Worm (Caenorhabditis elegans) whole organism, early embryonic: ENCODE data around the gene msd-2.

Experiments
- B0310.2 ChIP-seq: sonication (generic microtip); optimal IDR thresholded peaks from 2 replicates; lab custom pipeline; 2016; ENCODE audit warnings: mild to moderate bottlenecking, missing genetic modification characterization, missing compliant biosample characterization
- F13C5.2 ChIP-seq: sonication (generic microtip); optimal IDR thresholded peaks from 2 replicates; lab custom pipeline; 2017; ENCODE audit warnings: mild to moderate bottlenecking, missing genetic modification characterization, inconsistent platforms, missing compliant biosample characterization
- aly-1 ChIP-seq: sonication (generic microtip); optimal IDR thresholded peaks from 2 replicates; lab custom pipeline; 2016; ENCODE audit warnings: missing genetic modification characterization, missing compliant biosample characterization
- ama-1 ChIP-seq: fragments of 150-350 bp; optimal IDR thresholded peaks from 2 replicates; lab custom pipeline; 2014
- ceh-13 ChIP-seq: fragments of 200-800 bp; sonication (Bioruptor generic); optimal IDR thresholded peaks from 2 replicates; lab custom pipeline; 2018; ENCODE audit warnings: mild to moderate bottlenecking, missing genetic modification characterization, missing compliant biosample characterization
- ceh-36 ChIP-seq: sonication (generic microtip); optimal IDR thresholded peaks from 2 replicates; lab custom pipeline; 2016; ENCODE audit warnings: missing genetic modification characterization, inconsistent platforms, missing compliant biosample characterization
- ets-7 ChIP-seq: sonication (generic microtip); optimal IDR thresholded peaks from 2 replicates; lab custom pipeline; 2016; ENCODE audit warnings: missing genotype, missing genetic modification characterization, missing compliant biosample characterization
- flt-1 ChIP-seq: fragments of 200-800 bp; sonication (Bioruptor generic); IDR thresholded peaks from 2 replicates; pipeline ENCODE4 v1.3.6; 2022; ENCODE audit warnings: missing genetic modification characterization, missing compliant biosample characterization
- hmbx-1 ChIP-seq: sonication (generic microtip); optimal IDR thresholded peaks from 2 replicates; lab custom pipeline; 2016; ENCODE audit warnings: mild to moderate bottlenecking, missing genetic modification characterization, missing compliant biosample characterization
- hmg-4 ChIP-seq: fragments of 200-800 bp; sonication (Bioruptor generic); optimal IDR thresholded peaks from 2 replicates; lab custom pipeline; 2018; ENCODE audit warnings: mild to moderate bottlenecking, missing genetic modification characterization, missing compliant biosample characterization
- hnd-1 ChIP-seq: sonication (generic microtip); optimal IDR thresholded peaks from 2 replicates; lab custom pipeline; 2016; ENCODE audit warnings: missing genetic modification characterization, missing compliant biosample characterization
- pes-1 ChIP-seq: fragments of 200-800 bp; sonication (Bioruptor generic); IDR thresholded peaks from 2 replicates; pipeline ENCODE4 v1.3.6; 2022; ENCODE audit warnings: missing genetic modification reagents, missing genetic modification characterization, missing compliant biosample characterization
- scrt-1 ChIP-seq: fragments of 200-800 bp; sonication (Bioruptor generic); IDR thresholded peaks from 2 replicates; pipeline ENCODE4 v1.3.6; 2022; ENCODE audit warnings: missing genetic modification characterization, missing compliant biosample characterization
- sea-1 ChIP-seq: fragments of 200-800 bp; sonication (Bioruptor generic); conservative IDR thresholded peaks from 2 replicates; pipeline ENCODE4 v1.3.6; 2022; ENCODE audit warnings: missing genetic modification characterization, missing compliant biosample characterization
- tbx-11 ChIP-seq: fragments of 200-800 bp; sonication (Bioruptor generic); IDR thresholded peaks from 2 replicates; pipeline ENCODE4 v1.3.6; 2022; ENCODE audit warnings: missing genetic modification characterization, missing compliant biosample characterization
- tbx-37 ChIP-seq: fragments of 200-800 bp; sonication (Bioruptor generic); conservative IDR thresholded peaks from 2 replicates; pipeline ENCODE4 v1.3.6; 2022; ENCODE audit warnings: missing genetic modification reagents, missing genetic modification characterization, missing compliant biosample characterization
- tra-4 ChIP-seq: sonication (generic microtip); optimal IDR thresholded peaks from 2 replicates; lab custom pipeline; 2017; ENCODE audit warnings: missing genetic modification characterization, missing compliant biosample characterization

The msd-2 gene

ce11 chrIV:10021283-10021682 lies 7.6 kb upstream of the msd-2 start, which contains the start of gene F44D12.19:
TSS of gene F44D12.19 (plus strand) at chrIV:10021583.
- TF ChIP-seq F13C5.2 (tag; lab: Kevin White, UChicago) (no peak), ceh-13 (no peak), scrt-1 (no peak), ama-1 (no peak), aly-1 (tag; lab: Kevin White, UChicago) (no peak), tra-4 (tag; lab: Kevin White, UChicago) (no peak), hmg-4 (GFP tag; lab: Kevin White, UChicago) (no peak), B0310.2 (tag; lab: Kevin White, UChicago) (no peak), ceh-36 (tag; lab: Kevin White, UChicago) (no peak), tbx-37 (GFP tag; lab: Robert Waterston, UW) (no peak), ets-7 (tag; lab: Kevin White, UChicago) (no peak), hnd-1 (no peak)

ce11 chrIV:10022991-10023390 lies 5.9 kb upstream of the msd-2 start, which contains the start of gene F44D12.8:
TSS of gene F44D12.8 (plus strand) at chrIV:10023291.
- TF ChIP-seq tra-4 (tag; lab: Kevin White, UChicago): no peak
- TF ChIP-seq ceh-36 (tag; lab: Kevin White, UChicago): no peak
- no peak for TF ChIP-seq F13C5.2 (tag; lab: Kevin White, UChicago)
- no peak for TF ChIP-seq tbx-37 (GFP tag; lab: Robert Waterston, UW)
- no peak for TF ChIP-seq ama-1
- no peak for TF ChIP-seq flt-1 (GFP tag; lab: Robert Waterston, UW)
- no peak for TF ChIP-seq tbx-11 (GFP tag; lab: Robert Waterston, UW)
- no peak for TF ChIP-seq pes-1
- TF ChIP-seq scrt-1: no peak
- no peak for TF ChIP-seq hnd-1
- TF ChIP-seq ets-7 (tag; lab: Kevin White, UChicago): no peak
- no peak for TF ChIP-seq aly-1 (tag; lab: Kevin White, UChicago)
- no peak for TF ChIP-seq sea-1 (GFP tag; lab: Robert Waterston, UW)
- TF ChIP-seq hmbx-1 (tag; lab: Kevin White, UChicago): no peak
- no peak for TF ChIP-seq ceh-13
- no peak for TF ChIP-seq B0310.2 (tag; lab: Kevin White, UChicago)
- TF ChIP-seq hmg-4 (GFP tag; lab: Kevin White, UChicago): no peak

ce11 chrIV:10026129-10026528 lies 2.8 kb upstream of the msd-2 start:
- no peak for TF ChIP-seq F13C5.2 (tag; lab: Kevin White, UChicago)
- no peak for TF ChIP-seq hnd-1
- TF ChIP-seq sea-1 (GFP tag; lab: Robert Waterston, UW): no peak
- TF ChIP-seq ama-1: no peak
- TF ChIP-seq tbx-37 (GFP tag; lab: Robert Waterston, UW): no peak
- no peak for TF ChIP-seq ceh-36 (tag; lab: Kevin White, UChicago)
- TF ChIP-seq hmbx-1 (tag; lab: Kevin White, UChicago): no peak
- TF ChIP-seq aly-1 (tag; lab: Kevin White, UChicago): no peak
- no peak for TF ChIP-seq ceh-13
- TF ChIP-seq ets-7 (tag; lab: Kevin White, UChicago): no peak
- TF ChIP-seq tra-4 (tag; lab: Kevin White, UChicago): no peak
- TF ChIP-seq pes-1: no peak
- no peak for TF ChIP-seq scrt-1
- no peak for TF ChIP-seq flt-1 (GFP tag; lab: Robert Waterston, UW)
- no peak for TF ChIP-seq tbx-11 (GFP tag; lab: Robert Waterston, UW)
- no peak for TF ChIP-seq hmg-4 (GFP tag; lab: Kevin White, UChicago)

ce11 chrIV:10027566-10027965 lies 1.3 kb upstream of the msd-2 start, which contains the start of gene gipc-2:
TSS of gene gipc-2 (minus strand) at chrIV:10027666.
- TF ChIP-seq tbx-37 (GFP tag; lab: Robert Waterston, UW) (no peak), scrt-1 (no peak), aly-1 (tag; lab: Kevin White, UChicago) (no peak), ets-7 (tag; lab: Kevin White, UChicago) (no peak), ceh-36 (tag; lab: Kevin White, UChicago) (no peak), pes-1 (no peak), ama-1 (no peak), hmg-4 (GFP tag; lab: Kevin White, UChicago) (no peak)

- TF ChIP-seq hnd-1 (no peak), tra-4 (tag; lab: Kevin White, UChicago) (no peak), ceh-13 (no peak), flt-1 (GFP tag; lab: Robert Waterston, UW) (no peak), B0310.2 (tag; lab: Kevin White, UChicago) (no peak), pes-1 (no peak), ets-7 (tag; lab: Kevin White, UChicago) (no peak), F13C5.2 (tag; lab: Kevin White, UChicago) (no peak), tbx-37 (GFP tag; lab: Robert Waterston, UW) (no peak), sea-1 (GFP tag; lab: Robert Waterston, UW) (no peak), ceh-36 (tag; lab: Kevin White, UChicago) (no peak), scrt-1 (no peak), aly-1 (tag; lab: Kevin White, UChicago) (no peak), hmg-4 (GFP tag; lab: Kevin White, UChicago) (no peak), ama-1 (no peak), tbx-11 (GFP tag; lab: Robert Waterston, UW) (no peak), hmbx-1 (tag; lab: Kevin White, UChicago) (no peak)
Measured at ce11 chrIV:10033053-10033452, 4.2 kb downstream of the msd-2 start, which contains the start of gene F44D12.6. TSS of gene F44D12.6 (plus strand) at chrIV:10033353.

ce11 chrIV:10036966-10037365 lies 8.1 kb downstream of the msd-2 start, which contains the start of gene F44D12.10:
TSS of gene F44D12.10 (minus strand) at chrIV:10037066.
- no peak for TF ChIP-seq tbx-11 (GFP tag; lab: Robert Waterston, UW)
- no peak for TF ChIP-seq hnd-1
- no peak for TF ChIP-seq ets-7 (tag; lab: Kevin White, UChicago)
- no peak for TF ChIP-seq tbx-37 (GFP tag; lab: Robert Waterston, UW)
- TF ChIP-seq flt-1 (GFP tag; lab: Robert Waterston, UW): no peak
- TF ChIP-seq ceh-36 (tag; lab: Kevin White, UChicago): no peak
- TF ChIP-seq tra-4 (tag; lab: Kevin White, UChicago): no peak
- TF ChIP-seq hmg-4 (GFP tag; lab: Kevin White, UChicago): no peak
- TF ChIP-seq sea-1 (GFP tag; lab: Robert Waterston, UW): no peak
- no peak for TF ChIP-seq aly-1 (tag; lab: Kevin White, UChicago)
- TF ChIP-seq B0310.2 (tag; lab: Kevin White, UChicago): no peak

ce11 chrIV:10040803-10041202 lies 11.9 kb downstream of the msd-2 start, which contains the start of gene dhs-31:
TSS of gene dhs-31 (minus strand) at chrIV:10040903.
- TF ChIP-seq ceh-13 (no peak), ama-1 (no peak), aly-1 (tag; lab: Kevin White, UChicago) (no peak)
